Worm (Caenorhabditis elegans) whole organism, L3 larva: ENCODE results near the gene R05F9.7.

ENCODE experiments used
- R02D3.7 ChIP-seq: fragments of 150-350 bp; optimal IDR thresholded peaks from 2 replicates; lab custom pipeline; 2014; ENCODE audit warnings: missing biosample characterization, missing genetic modification characterization
- ZK546.5 ChIP-seq: sonication (generic microtip); optimal IDR thresholded peaks from 2 replicates; lab custom pipeline; 2017; ENCODE audit warnings: missing biosample characterization, missing genetic modification characterization
- ama-1 ChIP-seq: fragments of 150-350 bp; optimal IDR thresholded peaks from 2 replicates; lab custom pipeline; 2018
- ceh-28 ChIP-seq: fragments of 150-350 bp; optimal IDR thresholded peaks from 2 replicates; lab custom pipeline; 2014; ENCODE audit warnings: missing biosample characterization, missing genetic modification reagents, missing genetic modification characterization
- ceh-82 ChIP-seq: fragments of 150-350 bp; optimal IDR thresholded peaks from 2 replicates; lab custom pipeline; 2014; ENCODE audit warnings: missing biosample characterization, missing genetic modification characterization
- elt-1 ChIP-seq: fragments of 150-350 bp; optimal IDR thresholded peaks from 2 replicates; lab custom pipeline; 2014; ENCODE audit warnings: missing biosample characterization, missing genetic modification characterization
- nhr-12 ChIP-seq: fragments of 150-350 bp; optimal IDR thresholded peaks from 2 replicates; lab custom pipeline; 2014; ENCODE audit warnings: missing biosample characterization, missing genetic modification characterization
- nhr-237 ChIP-seq: fragments of 150-350 bp; optimal IDR thresholded peaks from 2 replicates; lab custom pipeline; 2014; ENCODE audit warnings: missing biosample characterization, missing genetic modification characterization
- sea-2 ChIP-seq: fragments of 150-350 bp; sonication (generic microtip); optimal IDR thresholded peaks from 4 replicates; lab custom pipeline; 2014; ENCODE audit warnings: missing biosample characterization, missing genetic modification reagents, missing genetic modification characterization
- snpc-4 ChIP-seq: fragments of 150-350 bp; optimal IDR thresholded peaks from 2 replicates; lab custom pipeline; 2014; ENCODE audit warnings: missing biosample characterization, missing genetic modification characterization
- zag-1 ChIP-seq: fragments of 150-350 bp; optimal IDR thresholded peaks from 2 replicates; lab custom pipeline; 2014; ENCODE audit warnings: missing biosample characterization, missing genetic modification characterization

DNA sequence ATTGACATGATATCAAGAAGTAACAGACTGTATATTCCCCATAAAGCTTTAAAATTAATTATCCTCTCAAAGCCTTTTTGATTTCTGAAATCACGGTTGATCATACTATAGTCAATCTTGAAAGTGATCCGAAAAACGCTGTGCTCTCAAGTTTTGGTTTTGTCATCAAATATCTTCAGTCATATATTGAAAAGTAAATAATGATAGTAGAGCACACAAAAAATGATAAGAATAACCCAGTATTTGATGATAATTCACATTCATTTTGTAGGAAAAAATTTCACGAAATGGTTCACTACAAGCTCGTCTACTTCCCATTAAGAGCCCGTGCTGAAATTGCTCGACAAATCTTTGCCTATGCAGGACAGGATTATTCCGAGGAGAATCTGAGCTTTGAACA lies 6.4 kb upstream of the R05F9.7 start, which contains the start of gene gst-6:
- TF ChIP-seq R02D3.7 (no peak), ama-1 (lab: Kevin White, UChicago) (no peak), elt-1 (tag; lab: Kevin White, UChicago) (no peak), snpc-4 (tag; lab: Kevin White, UChicago) (no peak), ceh-82 (tag; lab: Kevin White, UChicago) (no peak), nhr-12 (no peak), nhr-237 (no peak), zag-1 (tag; lab: Kevin White, UChicago) (no peak), sea-2 (GFP tag; lab: Kevin White, UChicago) (no peak), ceh-28 (tag; lab: Kevin White, UChicago) (no peak), ZK546.5 (tag; lab: Kevin White, UChicago) (no peak)
